Fruit fly (Drosophila melanogaster): ENCODE data around the gene Elp1.
A peak's percentile ranks its signal among the peaks of the same experiment; 100 is the strongest.

The Elp1 gene

DNA sequence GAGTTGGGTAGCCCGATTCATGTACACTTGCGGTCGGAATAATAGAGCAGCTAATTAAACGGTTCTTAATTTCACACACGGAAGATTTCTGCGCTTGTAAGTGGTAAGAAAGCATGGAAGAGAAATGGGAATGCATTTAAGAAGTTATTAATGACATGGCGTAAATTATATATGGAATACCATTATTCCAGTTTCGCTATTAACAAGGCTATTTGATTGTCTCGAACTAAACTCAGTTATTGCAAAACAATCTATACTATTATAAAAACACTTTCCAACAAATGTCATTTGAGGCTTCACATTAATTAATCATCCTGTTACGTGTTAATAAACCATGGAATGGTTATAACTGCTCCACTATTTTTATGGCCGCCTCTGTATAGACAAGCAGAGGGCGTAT lies 34.6 kb upstream of the Elp1 start:
- peak; percentile 76 for TF ChIP-seq CG14655 (GFP tag; optimal IDR thresholded peaks at IDR 0.05)
- no peak for TF ChIP-seq D1 (tag; optimal IDR thresholded peaks at IDR 0.05)
- TF ChIP-seq CG8301 (tag; optimal IDR thresholded peaks at IDR 0.05) = peak; percentile 63
- peak; percentile 36 for TF ChIP-seq CG8159 (tag; optimal IDR thresholded peaks at IDR 0.05)
- TF ChIP-seq CG4496 (GFP tag; IDR thresholded peaks at IDR 0.05) = peak; percentile 4; the same call in 1 of the 3 replicates
- peak; percentile 29 for TF ChIP-seq Pif1B (GFP tag; optimal IDR thresholded peaks at IDR 0.05)
- TF ChIP-seq CG32121 (GFP tag; IDR thresholded peaks at IDR 0.05) = peak; percentile 28; the same call in 1 of the 2 replicates
- peak; percentile 24 for TF ChIP-seq CG34367 (tag; optimal IDR thresholded peaks at IDR 0.05)
- TF ChIP-seq CG17806 (tag; optimal IDR thresholded peaks at IDR 0.05) = peak; percentile 21
- peak; percentile 55 for TF ChIP-seq CG9948 (tag; optimal IDR thresholded peaks at IDR 0.05)
- TF ChIP-seq EcR (GFP tag; optimal IDR thresholded peaks at IDR 0.05) = no peak
- peak; percentile 47 for TF ChIP-seq CG15710 (tag; optimal IDR thresholded peaks at IDR 0.05)
- TF ChIP-seq Pif1A (GFP tag; optimal IDR thresholded peaks at IDR 0.05) = no peak
- TF ChIP-seq Ets98B (GFP tag; IDR thresholded peaks at IDR 0.05) = no peak

- 0 out of 2 replicates have a peak, but pooled peaks have one; percentile 41 for TF ChIP-seq CG12605 (GFP tag; IDR thresholded peaks at IDR 0.05)
- TF ChIP-seq rn (GFP tag; IDR thresholded peaks at IDR 0.05) = no peak
- TF ChIP-seq CG8301 (tag; optimal IDR thresholded peaks at IDR 0.05) = peak; percentile 76
- TF ChIP-seq gl (tag; optimal IDR thresholded peaks at IDR 0.05) = peak; percentile 23
- TF ChIP-seq CG13204 (GFP tag; optimal IDR thresholded peaks at IDR 0.05) = no peak
- TF ChIP-seq Ets98B (GFP tag; IDR thresholded peaks at IDR 0.05) = peak; percentile 38; the same call in 1 of the 2 replicates
- TF ChIP-seq CG10348 (GFP tag; IDR thresholded peaks at IDR 0.05) = no peak
- TF ChIP-seq CG8159 (tag; optimal IDR thresholded peaks at IDR 0.05) = peak; percentile 30
- TF ChIP-seq CG9948 (tag; optimal IDR thresholded peaks at IDR 0.05) = peak; percentile 52
- 0 out of 3 replicates have a peak, but pooled peaks have one; percentile 40 for TF ChIP-seq fd96Ca (GFP tag; IDR thresholded peaks at IDR 0.05)
- peak; percentile 18 for TF ChIP-seq CG34367 (tag; optimal IDR thresholded peaks at IDR 0.05)
- TF ChIP-seq CG15710 (tag; optimal IDR thresholded peaks at IDR 0.05) = peak; percentile 15
- peak; percentile 45 for TF ChIP-seq CG17806 (tag; optimal IDR thresholded peaks at IDR 0.05)
- peak; percentile 38; the same call in 1 of the 3 replicates for TF ChIP-seq CG4496 (GFP tag; IDR thresholded peaks at IDR 0.05)
- no peak for TF ChIP-seq Snoo (tag; optimal IDR thresholded peaks at IDR 0.05)
- TF ChIP-seq CG14655 (GFP tag; optimal IDR thresholded peaks at IDR 0.05) = peak; percentile 78
Measured at dm6 chr3R:11617363-11617762, 33.4 kb upstream of the Elp1 start.

DNA sequence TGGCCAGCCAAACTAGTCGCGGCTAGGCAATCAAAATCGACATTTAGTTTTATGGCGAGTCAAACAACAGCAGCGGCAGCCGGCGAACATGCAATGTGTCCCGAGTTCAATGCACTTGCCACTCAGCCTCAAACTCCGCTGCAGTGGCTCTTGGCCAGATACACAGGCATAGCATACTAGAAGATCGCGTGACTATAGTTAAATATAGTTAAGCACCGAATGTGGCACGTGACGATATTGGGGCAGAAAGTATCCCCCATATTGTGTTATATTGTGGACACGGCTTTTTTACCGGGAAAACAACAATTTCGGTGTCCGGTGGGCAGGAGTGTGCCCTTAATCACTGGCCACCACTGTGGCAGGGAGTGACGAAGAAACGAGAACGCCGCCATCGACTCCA lies 32.9 kb upstream of the Elp1 start:
- TF ChIP-seq CG32121 (GFP tag; IDR thresholded peaks at IDR 0.05) (no peak), D1 (tag; optimal IDR thresholded peaks at IDR 0.05) (no peak), CG34367 (tag; optimal IDR thresholded peaks at IDR 0.05) (no peak), Pif1A (GFP tag; optimal IDR thresholded peaks at IDR 0.05) (no peak), Pif1B (GFP tag; optimal IDR thresholded peaks at IDR 0.05) (no peak), CG4496 (GFP tag; IDR thresholded peaks at IDR 0.05) (peak; percentile 41; the same call in 2 of the 3 replicates), fd96Ca (GFP tag; IDR thresholded peaks at IDR 0.05) (peak; percentile 51; the same call in 1 of the 3 replicates), EcR (GFP tag; optimal IDR thresholded peaks at IDR 0.05) (peak; percentile 68), Ets98B (GFP tag; IDR thresholded peaks at IDR 0.05) (no peak), CG8159 (tag; optimal IDR thresholded peaks at IDR 0.05) (no peak), CG12605 (GFP tag; IDR thresholded peaks at IDR 0.05) (no peak), CG17806 (tag; optimal IDR thresholded peaks at IDR 0.05) (no peak), CG9948 (tag; optimal IDR thresholded peaks at IDR 0.05) (no peak), CG15710 (tag; optimal IDR thresholded peaks at IDR 0.05) (no peak)

dm6 chr3R:11618879-11619278 lies 31.9 kb upstream of the Elp1 start:
- TF ChIP-seq gl (tag; optimal IDR thresholded peaks at IDR 0.05) (no peak), CG4496 (GFP tag; IDR thresholded peaks at IDR 0.05) (0 out of 3 replicates have a peak, but pooled peaks have one; percentile 14), CG32121 (GFP tag; IDR thresholded peaks at IDR 0.05) (0 out of 2 replicates have a peak, but pooled peaks have one; percentile 22), CG15710 (tag; optimal IDR thresholded peaks at IDR 0.05) (no peak), rn (GFP tag; IDR thresholded peaks at IDR 0.05) (no peak), fd96Ca (GFP tag; IDR thresholded peaks at IDR 0.05) (no peak), CG10348 (GFP tag; IDR thresholded peaks at IDR 0.05) (no peak), CG17806 (tag; optimal IDR thresholded peaks at IDR 0.05) (no peak)

dm6 chr3R:11619709-11620409 lies 30.9 kb upstream of the Elp1 start, which contains the start of the genes Jupiter and CG14710:
Gene Jupiter (minus strand): TSS chr3R:11619906.
Gene CG14710 (plus strand): TSS chr3R:11620090.
- TF ChIP-seq Pif1A (GFP tag; optimal IDR thresholded peaks at IDR 0.05) = no peak
- TF ChIP-seq Snoo (tag; optimal IDR thresholded peaks at IDR 0.05) = peak; percentile 37
- TF ChIP-seq CG12605 (GFP tag; IDR thresholded peaks at IDR 0.05) = no peak
- peak; percentile 41 for TF ChIP-seq CG8159 (tag; optimal IDR thresholded peaks at IDR 0.05)
- no peak for TF ChIP-seq CG8301 (tag; optimal IDR thresholded peaks at IDR 0.05)
- TF ChIP-seq Ets98B (GFP tag; IDR thresholded peaks at IDR 0.05) = peak; percentile 61; the same call in 1 of the 2 replicates
- TF ChIP-seq EcR (GFP tag; optimal IDR thresholded peaks at IDR 0.05) = peak; percentile 42
- peak; percentile 57; the same call in 1 of the 2 replicates for TF ChIP-seq CG32121 (GFP tag; IDR thresholded peaks at IDR 0.05)
- TF ChIP-seq D1 (tag; optimal IDR thresholded peaks at IDR 0.05) = no peak
- peak; percentile 58 for TF ChIP-seq CG4496 (GFP tag; IDR thresholded peaks at IDR 0.05)
- TF ChIP-seq CG10348 (GFP tag; IDR thresholded peaks at IDR 0.05) = no peak
- peak; percentile 31 for TF ChIP-seq gl (tag; optimal IDR thresholded peaks at IDR 0.05)
- peak; percentile 39 for TF ChIP-seq CG17806 (tag; optimal IDR thresholded peaks at IDR 0.05)
- TF ChIP-seq fd96Ca (GFP tag; IDR thresholded peaks at IDR 0.05) = peak; percentile 51; the same call in 2 of the 3 replicates
- TF ChIP-seq CG14655 (GFP tag; optimal IDR thresholded peaks at IDR 0.05) = no peak
- no peak for TF ChIP-seq CG9948 (tag; optimal IDR thresholded peaks at IDR 0.05)
- no peak for TF ChIP-seq CG34367 (tag; optimal IDR thresholded peaks at IDR 0.05)
- TF ChIP-seq CG13204 (GFP tag; optimal IDR thresholded peaks at IDR 0.05) = no peak
- peak; percentile 44; the same call in 1 of the 2 replicates for TF ChIP-seq rn (GFP tag; IDR thresholded peaks at IDR 0.05)
- no peak for TF ChIP-seq Pif1B (GFP tag; optimal IDR thresholded peaks at IDR 0.05)
- peak; percentile 35 for TF ChIP-seq CG15710 (tag; optimal IDR thresholded peaks at IDR 0.05)

Data from whole organism, pupa.